Fruit fly (Drosophila melanogaster) whole organism, prepupa: ENCODE results near the gene CG12729.

Source experiments
- Blimp-1 ChIP-seq: fragments of 200-800 bp; sonication (Bioruptor generic); optimal IDR thresholded peaks from 3 replicates; lab custom pipeline; 2017; ENCODE audit warnings: missing biosample characterization, missing genetic modification characterization, mild to moderate bottlenecking, moderate library complexity, missing genetic modification reagents
- CG34406 ChIP-seq: fragments of 200-800 bp; sonication (Bioruptor generic); optimal IDR thresholded peaks from 3 replicates; lab custom pipeline; 2016; ENCODE audit warnings: missing biosample characterization, missing genetic modification characterization
- CG6792 ChIP-seq: fragments of 200-800 bp; sonication (Bioruptor generic); optimal IDR thresholded peaks from 3 replicates; lab custom pipeline; 2016; ENCODE audit warnings: missing biosample characterization, missing genetic modification characterization
- CG8632 ChIP-seq: fragments of 200-800 bp; sonication (Bioruptor generic); optimal IDR thresholded peaks from 3 replicates; lab custom pipeline; 2016; ENCODE audit warnings: missing biosample characterization, missing genetic modification characterization
- Ets96B ChIP-seq: fragments of 200-800 bp; optimal IDR thresholded peaks from 2 replicates; lab custom pipeline; 2019; ENCODE audit warnings: missing biosample characterization, mild to moderate bottlenecking, missing genetic modification characterization, moderate library complexity
- fkh ChIP-seq: fragments of 200-800 bp; sonication (Bioruptor generic); optimal IDR thresholded peaks from 3 replicates; lab custom pipeline; 2017; ENCODE audit warnings: missing biosample characterization, mild to moderate bottlenecking, missing genetic modification characterization, moderate library complexity
- salr ChIP-seq, 2 experiments: fragments of 200-800 bp; sonication (Bioruptor generic); optimal IDR thresholded peaks; 3 replicates each; lab custom pipeline; 2016 to 2018; ENCODE audit warnings: missing biosample characterization in 2 of 2, missing genetic modification characterization in 2 of 2, mild to moderate bottlenecking in 1 of 2

DNA sequence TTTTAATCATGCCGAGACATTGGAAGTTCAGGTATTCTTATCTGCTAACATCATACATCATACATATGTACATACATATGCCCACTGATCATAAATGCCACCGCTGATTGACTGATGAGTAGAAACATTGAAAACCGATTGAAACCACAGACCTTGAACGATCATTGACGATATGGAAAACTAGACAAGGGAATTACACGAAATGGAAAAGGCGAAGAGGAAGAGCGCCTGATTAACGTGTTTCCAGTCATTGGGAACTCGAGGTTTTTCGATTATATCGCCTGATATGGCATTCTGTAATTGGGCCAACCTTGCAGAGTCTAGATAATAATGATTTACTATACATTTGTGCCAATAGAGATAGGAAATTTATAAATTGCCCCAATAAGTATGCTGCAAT is 39.8 kb downstream of the CG12729 start:
- TF ChIP-seq CG8632 (GFP tag; lab: Kevin White, UChicago) (no peak), CG34406 (GFP tag; lab: Kevin White, UChicago) (no peak), Ets96B (tag; lab: Kevin White, UChicago) (no peak), Blimp-1 (GFP tag; lab: Kevin White, UChicago) (no peak), salr (GFP tag; optimal IDR thresholded peaks at IDR 0.05; lab: Kevin White, UChicago) (no peak), fkh (GFP tag; lab: Kevin White, UChicago) (no peak), CG6792 (no peak)
